Worm (Caenorhabditis elegans) whole organism, late embryonic: Measurements from ENCODE around the gene irld-52.
"Not testable (repeated sequence)": the region's sequence is repeated elsewhere in the genome, so short reads cannot be mapped to it uniquely, and the experiment has no call there.

ENCODE experiments used
- C38D4.7 ChIP-seq: fragments of 200-800 bp; sonication (Bioruptor generic); optimal IDR thresholded peaks from 2 replicates; lab custom pipeline; 2018; ENCODE audit warnings: mild to moderate bottlenecking, missing genetic modification characterization, moderate library complexity, missing compliant biosample characterization
- F13H6.1 ChIP-seq: sonication (generic microtip); optimal IDR thresholded peaks from 2 replicates; lab custom pipeline; 2016; ENCODE audit warnings: missing genetic modification characterization, missing compliant biosample characterization
- K02D7.2 ChIP-seq: sonication (generic microtip); optimal IDR thresholded peaks from 2 replicates; lab custom pipeline; 2017; ENCODE audit warnings: mild to moderate bottlenecking, missing genetic modification characterization, missing compliant biosample characterization
- K09A11.1 ChIP-seq: sonication (generic microtip); optimal IDR thresholded peaks from 2 replicates; lab custom pipeline; 2017; ENCODE audit warnings: antibody characterized with exemption, mild to moderate bottlenecking, missing genetic modification characterization, missing compliant biosample characterization; ENCODE audit not compliant: insufficient read depth
- ama-1 ChIP-seq: fragments of 150-350 bp; optimal IDR thresholded peaks from 2 replicates; lab custom pipeline; 2014
- ceh-14 ChIP-seq: sonication (generic microtip); optimal IDR thresholded peaks from 2 replicates; lab custom pipeline; 2016; ENCODE audit warnings: missing genotype, missing genetic modification characterization, missing compliant biosample characterization
- ceh-18 ChIP-seq: sonication (generic microtip); optimal IDR thresholded peaks from 2 replicates; lab custom pipeline; 2016; ENCODE audit warnings: missing genetic modification characterization, missing compliant biosample characterization
- ceh-22 ChIP-seq: sonication (generic microtip); optimal IDR thresholded peaks from 2 replicates; lab custom pipeline; 2017; ENCODE audit warnings: missing biosample characterization, missing genetic modification characterization
- ceh-24 ChIP-seq: sonication (generic microtip); optimal IDR thresholded peaks from 2 replicates; lab custom pipeline; 2016; ENCODE audit warnings: mild to moderate bottlenecking, missing genetic modification characterization, missing compliant biosample characterization
- ceh-31 ChIP-seq: sonication (generic microtip); optimal IDR thresholded peaks from 2 replicates; lab custom pipeline; 2016; ENCODE audit warnings: missing genetic modification characterization, missing compliant biosample characterization
- ceh-45 ChIP-seq: fragments of 200-800 bp; sonication (Bioruptor generic); IDR thresholded peaks from 2 replicates; pipeline ENCODE4 v1.3.6; 2022; ENCODE audit warnings: missing genetic modification reagents, missing genetic modification characterization, missing compliant biosample characterization
- ceh-6 ChIP-seq: fragments of 200-800 bp; sonication (Bioruptor generic); optimal IDR thresholded peaks from 2 replicates; lab custom pipeline; 2018; ENCODE audit warnings: mild to moderate bottlenecking, missing genetic modification characterization, missing compliant biosample characterization
- dve-1 ChIP-seq: sonication (generic microtip); optimal IDR thresholded peaks from 2 replicates; lab custom pipeline; 2017; ENCODE audit warnings: antibody characterized with exemption, mild to moderate bottlenecking, missing genetic modification characterization, missing compliant biosample characterization
- ets-4 ChIP-seq: sonication (generic microtip); optimal IDR thresholded peaks from 2 replicates; lab custom pipeline; 2016; ENCODE audit warnings: missing genetic modification characterization, missing compliant biosample characterization
- fax-1 ChIP-seq: sonication (generic microtip); optimal IDR thresholded peaks from 2 replicates; lab custom pipeline; 2016; ENCODE audit warnings: missing genotype, missing genetic modification characterization, missing compliant biosample characterization
- gmeb-2 ChIP-seq: sonication (generic microtip); optimal IDR thresholded peaks from 2 replicates; lab custom pipeline; 2016; ENCODE audit warnings: missing genetic modification characterization, inconsistent platforms, missing compliant biosample characterization
- hlh-15 ChIP-seq: sonication (generic microtip); optimal IDR thresholded peaks from 2 replicates; lab custom pipeline; 2016; ENCODE audit warnings: missing genetic modification characterization, missing compliant biosample characterization
- hlh-30 ChIP-seq: sonication (generic microtip); optimal IDR thresholded peaks from 2 replicates; lab custom pipeline; 2017; ENCODE audit warnings: antibody characterized with exemption, missing genetic modification characterization, missing compliant biosample characterization; ENCODE audit not compliant: insufficient read depth
- hlh-8 ChIP-seq: sonication (generic microtip); optimal IDR thresholded peaks from 2 replicates; lab custom pipeline; 2016; ENCODE audit warnings: missing genotype, missing genetic modification characterization, missing compliant biosample characterization
- lin-11 ChIP-seq: fragments of 200-800 bp; sonication (Bioruptor generic); optimal IDR thresholded peaks from 2 replicates; lab custom pipeline; 2018; ENCODE audit warnings: mild to moderate bottlenecking, missing genetic modification characterization, missing compliant biosample characterization
- nhr-232 ChIP-seq: sonication (generic microtip); optimal IDR thresholded peaks from 2 replicates; lab custom pipeline; 2016; ENCODE audit warnings: missing genetic modification characterization, missing compliant biosample characterization
- npax-4 ChIP-seq: sonication (generic microtip); optimal IDR thresholded peaks from 2 replicates; lab custom pipeline; 2016; ENCODE audit warnings: missing genetic modification characterization, missing compliant biosample characterization
- odd-2 ChIP-seq: sonication (generic microtip); optimal IDR thresholded peaks from 2 replicates; lab custom pipeline; 2017; ENCODE audit warnings: antibody characterized with exemption, mild to moderate bottlenecking, missing genetic modification characterization, missing compliant biosample characterization
- pat-9 ChIP-seq: fragments of 200-800 bp; sonication (Bioruptor generic); optimal IDR thresholded peaks from 2 replicates; lab custom pipeline; 2018; ENCODE audit warnings: mild to moderate bottlenecking, missing genetic modification characterization, moderate library complexity, missing compliant biosample characterization
- pax-1 ChIP-seq: fragments of 150-350 bp; optimal IDR thresholded peaks from 2 replicates; lab custom pipeline; 2014; ENCODE audit warnings: missing biosample characterization, missing genetic modification characterization
- pha-2 ChIP-seq: sonication (generic microtip); optimal IDR thresholded peaks from 2 replicates; lab custom pipeline; 2017; ENCODE audit warnings: mild to moderate bottlenecking, missing genetic modification characterization, missing compliant biosample characterization
- pha-4 ChIP-seq: fragments of 150-350 bp; optimal IDR thresholded peaks from 2 replicates; lab custom pipeline; 2018; ENCODE audit warnings: missing biosample characterization, missing genetic modification reagents, missing genetic modification characterization
- pqm-1 ChIP-seq: sonication (generic microtip); optimal IDR thresholded peaks from 2 replicates; lab custom pipeline; 2016; ENCODE audit warnings: missing genetic modification characterization, missing compliant biosample characterization
- pros-1 ChIP-seq: fragments of 150-350 bp; optimal IDR thresholded peaks from 2 replicates; lab custom pipeline; 2014; ENCODE audit warnings: missing biosample characterization, missing genetic modification reagents, missing genetic modification characterization
- rnt-1 ChIP-seq: sonication (generic microtip); optimal IDR thresholded peaks from 2 replicates; lab custom pipeline; 2016; ENCODE audit warnings: missing genetic modification characterization, missing compliant biosample characterization
- sdc-2 ChIP-seq: sonication (generic microtip); optimal IDR thresholded peaks from 2 replicates; lab custom pipeline; 2016; ENCODE audit warnings: missing genotype, missing genetic modification characterization, missing compliant biosample characterization
- unc-42 ChIP-seq: sonication (generic microtip); optimal IDR thresholded peaks from 2 replicates; lab custom pipeline; 2016; ENCODE audit warnings: missing genotype, missing genetic modification characterization, missing compliant biosample characterization
- unc-86 ChIP-seq: sonication (generic microtip); optimal IDR thresholded peaks from 2 replicates; lab custom pipeline; 2016; ENCODE audit warnings: missing genetic modification characterization, missing compliant biosample characterization

irld-52 gene

ce11 chrV:15735720-15736119 lies 43.8 kb upstream of the irld-52 start, which contains the start of gene str-27:
TSS of gene str-27 (minus strand) at chrV:15735820.
- no peak for TF ChIP-seq ets-4 (tag; lab: Kevin White, UChicago)
- no peak for TF ChIP-seq pros-1 (tag; lab: Kevin White, UChicago)

- no peak for TF ChIP-seq ceh-6
- no peak for TF ChIP-seq lin-11 (tag; lab: Kevin White, UChicago)
- no peak for TF ChIP-seq ceh-22 (tag; lab: Kevin White, UChicago)
- no peak for TF ChIP-seq hlh-30
- TF ChIP-seq rnt-1 (tag; lab: Kevin White, UChicago) = no peak
- TF ChIP-seq pqm-1 (tag; lab: Kevin White, UChicago) = no peak
- TF ChIP-seq F13H6.1 = no peak
- no peak for TF ChIP-seq pat-9 (tag; lab: Kevin White, UChicago)
- no peak for TF ChIP-seq nhr-232 (tag; lab: Kevin White, UChicago)
- no peak for TF ChIP-seq unc-86 (tag; lab: Kevin White, UChicago)
- TF ChIP-seq K02D7.2 = no peak
- no peak for TF ChIP-seq dve-1 (tag; lab: Kevin White, UChicago)
- no peak for TF ChIP-seq odd-2 (tag; lab: Kevin White, UChicago)
- TF ChIP-seq unc-42 (tag; lab: Kevin White, UChicago) = no peak
- no peak for TF ChIP-seq sdc-2 (tag; lab: Kevin White, UChicago)
- no peak for TF ChIP-seq gmeb-2 (tag; lab: Kevin White, UChicago)
- TF ChIP-seq ceh-24 = no peak
Measured at ce11 chrV:15741851-15742250, 37.6 kb upstream of the irld-52 start, which contains the start of gene str-18. TSS of gene str-18 (minus strand) at chrV:15741951.

- TF ChIP-seq pha-2 (tag; lab: Kevin White, UChicago); ceh-6; nhr-232 (tag; lab: Kevin White, UChicago): not testable (repeated sequence)
Measured at ce11 chrV:15744366-15744765, 35.1 kb upstream of the irld-52 start, which contains the start of gene str-19. TSS of gene str-19 (minus strand) at chrV:15744466.

ce11 chrV:15748343-15748742 lies 31.1 kb upstream of the irld-52 start, which contains the start of gene T23D5.8:
TSS of gene T23D5.8 (minus strand) at chrV:15748443.
- TF ChIP-seq ceh-18, sdc-2, ets-4 (tag; lab: Kevin White, UChicago): not testable (repeated sequence)

- TF ChIP-seq ceh-14 (tag; lab: Kevin White, UChicago) (no peak), fax-1 (tag; lab: Kevin White, UChicago) (no peak), pha-4 (no peak), ceh-24 (no peak), pax-1 (tag; lab: Kevin White, UChicago) (no peak), pat-9 (tag; lab: Kevin White, UChicago) (no peak), ceh-45 (no peak), ama-1 (lab: Kevin White, UChicago) (no peak), pha-2 (tag; lab: Kevin White, UChicago) (no peak), pqm-1 (tag; lab: Kevin White, UChicago) (no peak), npax-4 (tag; lab: Kevin White, UChicago) (no peak), ceh-31 (tag; lab: Kevin White, UChicago) (no peak), K09A11.1 (no peak), hlh-8 (tag; lab: Kevin White, UChicago) (no peak), F13H6.1 (no peak), hlh-15 (tag; lab: Kevin White, UChicago) (no peak), C38D4.7 (GFP tag; lab: Kevin White, UChicago) (no peak)
Measured at ce11 chrV:15750130-15750529, 29.3 kb upstream of the irld-52 start, which contains the start of gene str-6. TSS of gene str-6 (minus strand) at chrV:15750230.
